Fruit fly (Drosophila melanogaster): Measurements from ENCODE around the gene Apc.

DNA sequence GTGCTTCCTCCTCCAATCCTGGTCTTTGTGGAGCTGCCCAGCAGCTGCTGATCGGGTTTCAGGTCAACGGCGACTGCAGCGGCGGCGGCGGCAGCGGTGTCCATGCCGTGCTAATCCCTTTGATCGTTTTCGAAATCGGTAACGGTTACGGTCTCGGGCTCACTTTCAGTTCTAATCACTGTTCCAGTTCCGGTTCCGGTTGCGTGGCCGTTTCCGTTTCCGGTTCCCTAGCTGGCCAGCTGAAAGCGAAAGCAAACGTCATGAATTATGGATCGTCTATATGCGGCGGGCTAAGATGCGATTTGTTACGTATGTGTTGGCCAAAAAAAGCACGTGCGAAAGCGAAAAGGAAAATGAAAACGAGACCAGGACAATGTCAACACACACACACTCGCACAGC lies 42.3 kb upstream of the Apc start:
- TF ChIP-seq Lpt (GFP tag; optimal IDR thresholded peaks at IDR 0.05) = no peak
- no peak for TF ChIP-seq net (GFP tag; optimal IDR thresholded peaks at IDR 0.05)
- TF ChIP-seq Blimp-1 (GFP tag; optimal IDR thresholded peaks at IDR 0.05) = no peak
- TF ChIP-seq achi (GFP tag; optimal IDR thresholded peaks at IDR 0.05) = no peak
- TF ChIP-seq eg (GFP tag; IDR thresholded peaks at IDR 0.05) = no peak
- no peak for TF ChIP-seq fd59A (GFP tag; optimal IDR thresholded peaks at IDR 0.05)
- TF ChIP-seq esn (GFP tag; optimal IDR thresholded peaks at IDR 0.05) = no peak
- TF ChIP-seq CG8119 (GFP tag; IDR thresholded peaks at IDR 0.05) = no peak
- TF ChIP-seq Sox15 (GFP tag; optimal IDR thresholded peaks at IDR 0.05) = no peak
- TF ChIP-seq CG6792 (GFP tag; optimal IDR thresholded peaks at IDR 0.05) = no peak
